Fruit fly (Drosophila melanogaster) whole organism, embryonic: Measurements from ENCODE around the gene CG46397.

Experiments
- Adf1 ChIP-seq: fragments of 200-800 bp; sonication (Bioruptor generic); IDR thresholded peaks from 2 replicates; pipeline ENCODE4 v1.3.6; 2022; ENCODE audit warnings: missing biosample characterization, missing genetic modification characterization
- Asciz ChIP-seq: fragments of 200-800 bp; sonication (Bioruptor generic); optimal IDR thresholded peaks from 2 replicates; lab custom pipeline; 2017; ENCODE audit warnings: missing biosample characterization, mild to moderate bottlenecking, missing genetic modification characterization, missing genetic modification reagents
- CG10267 ChIP-seq: fragments of 200-800 bp; sonication (Bioruptor generic); optimal IDR thresholded peaks from 2 replicates; lab custom pipeline; 2018; ENCODE audit warnings: missing biosample characterization, mild to moderate bottlenecking, missing genetic modification characterization, moderate library complexity
- CG10274 ChIP-seq: fragments of 200-800 bp; sonication (Bioruptor generic); optimal IDR thresholded peaks from 3 replicates; lab custom pipeline; 2017; ENCODE audit warnings: missing biosample characterization, mild to moderate bottlenecking, missing genetic modification characterization
- CG10321 ChIP-seq: fragments of 200-800 bp; sonication (Bioruptor generic); IDR thresholded peaks from 2 replicates; pipeline ENCODE4 v1.3.6; 2022; ENCODE audit warnings: missing biosample characterization, missing genetic modification characterization
- CG10366 ChIP-seq: fragments of 200-800 bp; sonication (Bioruptor generic); IDR thresholded peaks from 2 replicates; pipeline ENCODE4 v1.3.6; 2022; ENCODE audit warnings: missing biosample characterization, missing genetic modification characterization
- CG10543 ChIP-seq: fragments of 200-800 bp; sonication (Bioruptor generic); optimal IDR thresholded peaks from 3 replicates; lab custom pipeline; 2017; ENCODE audit warnings: missing biosample characterization, mild to moderate bottlenecking, missing genetic modification characterization, moderate library complexity
- CG10979 ChIP-seq: fragments of 200-800 bp; sonication (Bioruptor generic); optimal IDR thresholded peaks from 2 replicates; lab custom pipeline; 2018; ENCODE audit warnings: missing biosample characterization, mild to moderate bottlenecking, missing genetic modification characterization, moderate library complexity
- CG11456 ChIP-seq: fragments of 200-800 bp; sonication (Bioruptor generic); IDR thresholded peaks from 3 replicates; pipeline ENCODE4 v1.3.6; 2022; ENCODE audit warnings: missing biosample characterization, missing genetic modification characterization
- CG11560 ChIP-seq: fragments of 200-800 bp; sonication (Bioruptor generic); IDR thresholded peaks from 3 replicates; pipeline ENCODE4 v1.3.6; 2022; ENCODE audit warnings: missing biosample characterization, missing genetic modification characterization
- CG13624 ChIP-seq: fragments of 200-800 bp; sonication (Bioruptor generic); optimal IDR thresholded peaks from 2 replicates; lab custom pipeline; 2016; ENCODE audit warnings: missing biosample characterization, missing genetic modification characterization
- CG15601 ChIP-seq: fragments of 200-800 bp; sonication (Bioruptor generic); optimal IDR thresholded peaks from 3 replicates; lab custom pipeline; 2019; ENCODE audit warnings: missing biosample characterization, mild to moderate bottlenecking, missing genetic modification characterization, moderate library complexity
- CG2120 ChIP-seq: fragments of 200-800 bp; sonication (Bioruptor generic); optimal IDR thresholded peaks from 3 replicates; lab custom pipeline; 2016; ENCODE audit warnings: missing biosample characterization, missing genetic modification characterization
- CG2875 ChIP-seq: fragments of 200-800 bp; sonication (Bioruptor generic); optimal IDR thresholded peaks from 2 replicates; lab custom pipeline; 2017; ENCODE audit warnings: missing biosample characterization, mild to moderate bottlenecking, missing genetic modification characterization, missing genetic modification reagents
- CG30020 ChIP-seq: fragments of 200-800 bp; optimal IDR thresholded peaks from 2 replicates; lab custom pipeline; 2019; ENCODE audit warnings: missing biosample characterization, mild to moderate bottlenecking, missing genetic modification characterization, moderate library complexity
- CG6272 ChIP-seq: fragments of 200-800 bp; sonication (Bioruptor generic); IDR thresholded peaks from 2 replicates; pipeline ENCODE4 v1.3.6; 2022; ENCODE audit warnings: missing biosample characterization, missing genetic modification characterization
- CG8281 ChIP-seq: fragments of 200-800 bp; sonication (Bioruptor generic); optimal IDR thresholded peaks from 2 replicates; lab custom pipeline; 2018; ENCODE audit warnings: missing biosample characterization, mild to moderate bottlenecking, missing genetic modification characterization, moderate library complexity
- Dad ChIP-seq: fragments of 200-800 bp; sonication (Bioruptor generic); optimal IDR thresholded peaks from 3 replicates; lab custom pipeline; 2016; ENCODE audit warnings: missing biosample characterization, missing genetic modification characterization
- Deaf1 ChIP-seq: fragments of 200-800 bp; optimal IDR thresholded peaks from 3 replicates; lab custom pipeline; 2019; ENCODE audit warnings: missing biosample characterization, mild to moderate bottlenecking, missing genetic modification characterization, moderate library complexity
- Doc3 ChIP-seq: fragments of 200-800 bp; sonication (Bioruptor generic); IDR thresholded peaks from 3 replicates; pipeline ENCODE4 v1.3.6; 2022; ENCODE audit warnings: missing biosample characterization, missing genetic modification characterization; ENCODE audit not compliant: partially characterized antibody
- Eip74EF ChIP-seq, 2 experiments: fragments of 200-800 bp in 1 of 2; fragments of >200 bp in 1 of 2; sonication (Bioruptor generic) in 1 of 2; optimal IDR thresholded peaks; 2 replicates each; lab custom pipeline; 2017 to 2019; ENCODE audit warnings: missing biosample characterization in 2 of 2, missing genetic modification characterization in 2 of 2, mild to moderate bottlenecking in 1 of 2, moderate library complexity in 1 of 2
- Ets65A ChIP-seq: fragments of 200-800 bp; sonication (Bioruptor generic); peaks from one replicate; lab custom pipeline; 2016; ENCODE audit warnings: missing biosample characterization, missing genetic modification characterization
- H2.0 ChIP-seq: fragments of 200-800 bp; sonication (Bioruptor generic); IDR thresholded peaks from 2 replicates; pipeline ENCODE4 v1.3.6; 2022; ENCODE audit warnings: missing biosample characterization, missing genetic modification characterization
- Hr3 ChIP-seq: fragments of 200-800 bp; sonication (Bioruptor generic); optimal IDR thresholded peaks from 3 replicates; lab custom pipeline; 2016; ENCODE audit warnings: missing biosample characterization, missing genetic modification characterization
- MESR4 ChIP-seq: fragments of 200-800 bp; sonication (Bioruptor generic); optimal IDR thresholded peaks from 2 replicates; lab custom pipeline; 2018; ENCODE audit warnings: missing biosample characterization, mild to moderate bottlenecking, missing genetic modification characterization, moderate library complexity
- Myb ChIP-seq: fragments of 200-800 bp; sonication (Bioruptor generic); optimal IDR thresholded peaks from 2 replicates; lab custom pipeline; 2016; ENCODE audit warnings: missing biosample characterization, missing genetic modification characterization
- Oli ChIP-seq: fragments of 200-800 bp; sonication (Bioruptor generic); optimal IDR thresholded peaks from 2 replicates; lab custom pipeline; 2018; ENCODE audit warnings: missing biosample characterization, mild to moderate bottlenecking, missing genetic modification characterization, moderate library complexity
- Sin3A ChIP-seq: fragments of >200 bp; optimal IDR thresholded peaks from 2 replicates; lab custom pipeline; 2018
- ara ChIP-seq: fragments of 200-800 bp; sonication (Bioruptor generic); IDR thresholded peaks from 2 replicates; pipeline ENCODE4 v1.3.6; 2022; ENCODE audit warnings: missing biosample characterization, missing genetic modification characterization
- ash1 ChIP-seq: fragments of 200-800 bp; sonication (Bioruptor generic); optimal IDR thresholded peaks from 2 replicates; lab custom pipeline; 2018; ENCODE audit warnings: missing biosample characterization, mild to moderate bottlenecking, missing genetic modification characterization
- bigmax ChIP-seq: fragments of 200-800 bp; sonication (Bioruptor generic); optimal IDR thresholded peaks from 2 replicates; lab custom pipeline; 2018; ENCODE audit warnings: missing biosample characterization, mild to moderate bottlenecking, missing genetic modification characterization
- chinmo ChIP-seq: fragments of 200-800 bp; sonication (Bioruptor generic); IDR thresholded peaks from 4 replicates; pipeline ENCODE4 v1.3.6; 2022; ENCODE audit warnings: missing biosample characterization, missing genetic modification characterization; ENCODE audit not compliant: partially characterized antibody
- ci ChIP-seq: fragments of 200-800 bp; sonication (Bioruptor generic); IDR thresholded peaks from 3 replicates; pipeline ENCODE4 v1.3.6; 2022; ENCODE audit warnings: missing biosample characterization, missing genetic modification characterization
- crol ChIP-seq: fragments of 200-800 bp; sonication (Bioruptor generic); IDR thresholded peaks from 2 replicates; pipeline ENCODE4 v1.3.6; 2022; ENCODE audit warnings: missing biosample characterization, missing genetic modification characterization
- crp ChIP-seq, 2 experiments: fragments of 200-800 bp; sonication (Bioruptor generic); optimal IDR thresholded peaks; 2 replicates in 1 of 2; 3 replicates in 1 of 2; lab custom pipeline; 2017; ENCODE audit warnings: missing biosample characterization in 2 of 2, missing genetic modification characterization in 2 of 2, mild to moderate bottlenecking in 1 of 2, moderate library complexity in 1 of 2
- danr ChIP-seq: fragments of 200-800 bp; sonication (Bioruptor generic); IDR thresholded peaks from 2 replicates; pipeline ENCODE4 v1.3.6; 2022; ENCODE audit warnings: missing biosample characterization, missing genetic modification characterization
- dysf ChIP-seq: fragments of 200-800 bp; sonication (Bioruptor generic); IDR thresholded peaks from 3 replicates; pipeline ENCODE4 v1.3.6; 2022; ENCODE audit warnings: missing biosample characterization, missing genetic modification characterization
- fd96Cb ChIP-seq: fragments of 200-800 bp; sonication (Bioruptor generic); optimal IDR thresholded peaks from 2 replicates; lab custom pipeline; 2018; ENCODE audit warnings: missing biosample characterization, mild to moderate bottlenecking, missing genetic modification characterization, moderate library complexity
- gcm2 ChIP-seq: fragments of 200-800 bp; sonication (Bioruptor generic); optimal IDR thresholded peaks from 2 replicates; lab custom pipeline; 2016; ENCODE audit warnings: missing biosample characterization, missing genetic modification characterization
- her ChIP-seq: fragments of 200-800 bp; sonication (Bioruptor generic); optimal IDR thresholded peaks from 2 replicates; lab custom pipeline; 2016; ENCODE audit warnings: missing biosample characterization, missing genetic modification characterization
- insv ChIP-seq, 2 experiments: fragments of 200-800 bp; sonication (Bioruptor generic); optimal IDR thresholded peaks; 3 replicates each; lab custom pipeline; 2016 to 2018; ENCODE audit warnings: missing biosample characterization in 2 of 2, missing genetic modification characterization in 2 of 2
- kah ChIP-seq: fragments of 200-800 bp; sonication (Bioruptor generic); optimal IDR thresholded peaks from 2 replicates; lab custom pipeline; 2018; ENCODE audit warnings: missing biosample characterization, mild to moderate bottlenecking, missing genetic modification characterization
- nau ChIP-seq: fragments of 200-800 bp; sonication (Bioruptor generic); optimal IDR thresholded peaks from 3 replicates; lab custom pipeline; 2017; ENCODE audit warnings: missing biosample characterization, mild to moderate bottlenecking, missing genetic modification characterization, missing genetic modification reagents
- org-1 ChIP-seq: fragments of 200-800 bp; sonication (Bioruptor generic); optimal IDR thresholded peaks from 2 replicates; lab custom pipeline; 2017; ENCODE audit warnings: missing biosample characterization, missing genetic modification characterization
- ranshi ChIP-seq: fragments of 200-800 bp; sonication (Bioruptor generic); IDR thresholded peaks from 2 replicates; pipeline ENCODE4 v1.3.6; 2022; ENCODE audit warnings: missing biosample characterization, missing genetic modification characterization
- shn ChIP-seq: fragments of 200-800 bp; sonication (Bioruptor generic); optimal IDR thresholded peaks from 3 replicates; lab custom pipeline; 2016; ENCODE audit warnings: missing biosample characterization, missing genetic modification characterization
- tup ChIP-seq: fragments of 200-800 bp; sonication (Bioruptor generic); optimal IDR thresholded peaks from 2 replicates; lab custom pipeline; 2016; ENCODE audit warnings: missing biosample characterization, mild to moderate bottlenecking, missing genetic modification characterization, moderate library complexity
- twi ChIP-seq: fragments of 200-800 bp; optimal IDR thresholded peaks from 2 replicates; lab custom pipeline; 2019; ENCODE audit warnings: missing biosample characterization, mild to moderate bottlenecking, missing genetic modification characterization, moderate library complexity
- zen2 ChIP-seq: fragments of 200-800 bp; sonication (Bioruptor generic); IDR thresholded peaks from 3 replicates; pipeline ENCODE4 v1.3.6; 2022; ENCODE audit warnings: missing biosample characterization, missing genetic modification characterization; ENCODE audit not compliant: partially characterized antibody

The CG46397 gene

DNA sequence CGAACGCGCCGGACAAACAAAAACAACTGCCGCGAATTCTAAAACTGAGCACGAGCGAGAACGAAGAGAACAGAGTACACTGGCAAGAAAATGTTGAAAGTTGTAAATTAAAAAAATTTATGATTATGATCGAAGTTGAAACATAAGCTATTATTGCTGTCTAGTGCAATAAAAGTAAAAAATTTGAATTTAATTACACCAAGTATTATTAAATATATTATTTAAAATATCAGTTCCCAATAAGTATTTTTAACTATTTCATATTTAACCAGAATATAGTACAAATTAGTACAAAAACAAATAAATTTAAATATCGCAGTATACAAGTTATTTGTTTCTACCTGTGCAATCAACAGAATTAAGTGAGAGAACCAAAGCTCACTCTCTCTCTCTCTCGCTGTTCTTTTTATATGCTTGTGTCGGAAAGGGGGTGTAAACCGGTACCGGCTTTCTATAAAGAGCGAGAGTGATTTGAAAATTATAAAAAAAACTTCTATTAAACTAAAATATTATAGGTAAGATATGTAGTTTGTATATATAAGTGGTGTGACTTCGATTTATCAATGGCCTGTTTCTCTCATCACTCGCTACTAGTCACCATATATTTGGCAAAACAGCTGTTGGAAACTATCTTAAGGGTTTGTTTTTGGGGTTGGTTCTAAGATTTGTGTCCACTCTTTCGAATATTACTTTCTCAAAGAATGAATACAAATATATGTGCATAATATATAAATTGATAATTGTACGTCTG, 4.3 kb downstream of the CG46397 start, which contains the start of gene C1GalTA (continued):
- TF ChIP-seq CG2875 (GFP tag; lab: Kevin White, UChicago) (peak; percentile 96), CG2120 (peak; percentile 89), Eip74EF (GFP tag; optimal IDR thresholded peaks at IDR 0.05; lab: Kevin White, UChicago) (peak in 1 of 2 experiments; percentile 99), MESR4 (GFP tag; lab: Kevin White, UChicago) (peak; percentile 11), gcm2 (peak; percentile 16), zen2 (GFP tag; lab: Robert Waterston, UW) (no peak), CG6272 (GFP tag; lab: Robert Waterston, UW) (peak; percentile 84), Ets65A (peak; percentile 94), CG8281 (tag; lab: Kevin White, UChicago) (peak; percentile 90), CG10979 (tag; lab: Kevin White, UChicago) (peak; percentile 100), twi (tag; lab: Kevin White, UChicago) (peak; percentile 98), ara (GFP tag; lab: Robert Waterston, UW) (peak; percentile 92), dysf (GFP tag; lab: Robert Waterston, UW) (peak; percentile 98), CG10321 (GFP tag; lab: Robert Waterston, UW) (peak; percentile 77; the same call in 1 of the 2 replicates), CG11560 (tag; lab: Robert Waterston, UW) (peak; percentile 88), Adf1 (peak; percentile 80), Dad (GFP tag; lab: Kevin White, UChicago) (peak; percentile 76), ranshi (GFP tag; lab: Robert Waterston, UW) (peak; percentile 95), her (peak; percentile 25), CG15601 (tag; lab: Kevin White, UChicago) (peak; percentile 97), insv (GFP tag; optimal IDR thresholded peaks at IDR 0.05; lab: Kevin White, UChicago) (peak in 1 of 2 experiments; percentile 69), Hr3 (GFP tag; lab: Kevin White, UChicago) (peak; percentile 97), CG30020 (tag; lab: Kevin White, UChicago) (peak; percentile 92), tup (GFP tag; lab: Kevin White, UChicago) (peak; percentile 28), bigmax (no peak), Oli (tag; lab: Kevin White, UChicago) (peak; percentile 98), Deaf1 (tag; lab: Kevin White, UChicago) (peak; percentile 93), chinmo (no peak), kah (GFP tag; lab: Kevin White, UChicago) (peak; percentile 95), fd96Cb (tag; lab: Kevin White, UChicago) (peak; percentile 98), CG13624 (GFP tag; lab: Kevin White, UChicago) (peak; percentile 61), CG11456 (GFP tag; lab: Robert Waterston, UW) (no peak; the same call in 2 of the 3 replicates), ash1 (GFP tag; lab: Kevin White, UChicago) (no peak), Sin3A (lab: Kevin White, UChicago) (no peak), CG10543 (GFP tag; lab: Kevin White, UChicago) (peak; percentile 95), shn (peak; percentile 63), H2.0 (GFP tag; lab: Robert Waterston, UW) (peak; percentile 91), Myb (peak; percentile 38), Doc3 (GFP tag; lab: Robert Waterston, UW) (no peak), CG10267 (peak; percentile 98), org-1 (peak; percentile 95), CG10366 (GFP tag; lab: Robert Waterston, UW) (peak; percentile 90), nau (GFP tag; lab: Kevin White, UChicago) (peak; percentile 93), CG10274 (GFP tag; lab: Kevin White, UChicago) (peak; percentile 86), danr (GFP tag; lab: Robert Waterston, UW) (peak; percentile 85), crp (GFP tag; optimal IDR thresholded peaks at IDR 0.05; lab: Kevin White, UChicago) (peak in 1 of 2 experiments; percentile 66), crol (peak; percentile 68), ci (peak; percentile 86), Asciz (GFP tag; lab: Kevin White, UChicago) (peak; percentile 97)
